Fruit fly (Drosophila melanogaster): ENCODE measurements around the gene Bre1.

The Bre1 gene

dm6 chr3L:5840847-5841246 lies 46.9 kb upstream of the Bre1 start (continued):
- TF ChIP-seq CG14710 (tag; optimal IDR thresholded peaks at IDR 0.05) (peak; percentile 17), CG2116 (GFP tag; optimal IDR thresholded peaks at IDR 0.05) (no peak), sens (GFP tag) (peak; percentile 38), Xrp1 (GFP tag; IDR thresholded peaks at IDR 0.05) (peak; percentile 37; the same call in 1 of the 2 replicates)

dm6 chr3L:5838880-5839279 lies 44.9 kb upstream of the Bre1 start:
- TF ChIP-seq Gug (GFP tag; IDR thresholded peaks at IDR 0.05) = peak; percentile 11; the same call in 1 of the 4 replicates
- peak; percentile 39 for TF ChIP-seq Med (GFP tag)
- TF ChIP-seq Hmx (GFP tag; optimal IDR thresholded peaks at IDR 0.05) = no peak
- peak; percentile 15; the same call in 1 of the 2 replicates for TF ChIP-seq CG32532 (GFP tag; IDR thresholded peaks at IDR 0.05)
- peak; percentile 78 for TF ChIP-seq sr (GFP tag; IDR thresholded peaks at IDR 0.05)
- TF ChIP-seq Rfx (GFP tag; IDR thresholded peaks at IDR 0.05) = peak; percentile 17; the same call in 1 of the 2 replicates
- 0 out of 2 replicates have a peak, but pooled peaks have one; percentile 29 for TF ChIP-seq CG32772 (GFP tag; IDR thresholded peaks at IDR 0.05)
- no peak for TF ChIP-seq CG17186 (GFP tag; optimal IDR thresholded peaks at IDR 0.05)
- no peak for TF ChIP-seq sima (GFP tag; optimal IDR thresholded peaks at IDR 0.05)
- TF ChIP-seq CG11696 (GFP tag; IDR thresholded peaks at IDR 0.05) = peak; percentile 60; the same call in 1 of the 2 replicates
- TF ChIP-seq chm (GFP tag; IDR thresholded peaks at IDR 0.05) = peak; percentile 40; the same call in 1 of the 2 replicates
- no peak for TF ChIP-seq CG30431 (GFP tag; optimal IDR thresholded peaks at IDR 0.05)
- TF ChIP-seq so (GFP tag; IDR thresholded peaks at IDR 0.05) = peak; percentile 48; the same call in 1 of the 3 replicates
- no peak for TF ChIP-seq pan (optimal IDR thresholded peaks at IDR 0.05)
- peak in 1 of 2 experiments; percentile 30 for TF ChIP-seq pan (GFP tag; optimal IDR thresholded peaks at IDR 0.05 in 1 of 2, IDR thresholded peaks at IDR 0.05 in 1 of 2)
- no peak for TF ChIP-seq CG12391 (tag; optimal IDR thresholded peaks at IDR 0.05)
- no peak for TF ChIP-seq CG4424 (GFP tag; optimal IDR thresholded peaks at IDR 0.05)
- peak; percentile 16; the same call in 1 of the 2 replicates for TF ChIP-seq vvl (GFP tag; IDR thresholded peaks at IDR 0.05)
- TF ChIP-seq sqz (GFP tag; optimal IDR thresholded peaks at IDR 0.05) = peak; percentile 2
- TF ChIP-seq zfh1 (GFP tag; IDR thresholded peaks at IDR 0.05) = 0 out of 3 replicates have a peak, but pooled peaks have one; percentile 37
- 0 out of 2 replicates have a peak, but pooled peaks have one; percentile 26 for TF ChIP-seq slbo (GFP tag; IDR thresholded peaks at IDR 0.05)

DNA sequence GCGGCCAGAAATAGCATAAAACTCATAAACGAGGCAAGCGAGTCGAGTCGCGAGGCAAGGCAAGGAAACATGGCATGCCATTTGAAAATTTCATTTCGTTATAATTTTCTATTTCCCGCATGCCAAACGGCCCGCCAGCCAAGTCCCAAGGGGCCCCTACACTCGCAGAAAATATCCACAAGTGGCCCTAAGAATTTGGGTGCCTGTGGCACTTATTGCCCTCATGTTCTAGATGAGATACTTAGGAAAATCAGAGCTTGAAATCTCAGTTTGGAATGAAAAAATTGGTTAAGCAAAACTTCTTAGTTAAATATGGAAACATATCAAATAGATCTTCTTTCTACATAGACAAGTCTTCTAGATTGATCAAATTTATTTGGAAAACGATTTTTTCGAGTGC lies 44.3 kb upstream of the Bre1 start:
- TF ChIP-seq seq (GFP tag; IDR thresholded peaks at IDR 0.05) = no peak
- no peak for TF ChIP-seq Opbp (GFP tag; IDR thresholded peaks at IDR 0.05; ENCODE audit: partially characterized antibody)
- no peak for TF ChIP-seq CG13123 (GFP tag; optimal IDR thresholded peaks at IDR 0.05)
- TF ChIP-seq lmd (GFP tag; IDR thresholded peaks at IDR 0.05) = peak; percentile 45
- no peak for TF ChIP-seq Hmr (GFP tag; optimal IDR thresholded peaks at IDR 0.05)
- no peak for TF ChIP-seq CG10274 (GFP tag; optimal IDR thresholded peaks at IDR 0.05)
- TF ChIP-seq Lhr (GFP tag; optimal IDR thresholded peaks at IDR 0.05) = no peak
- no peak for TF ChIP-seq CG14860 (GFP tag; IDR thresholded peaks at IDR 0.05; ENCODE audit: partially characterized antibody)
- TF ChIP-seq CG9932 (GFP tag; IDR thresholded peaks at IDR 0.05) = peak; percentile 30; the same call in 1 of the 2 replicates
- TF ChIP-seq zen (tag; optimal IDR thresholded peaks at IDR 0.05) = no peak
- TF ChIP-seq sc (optimal IDR thresholded peaks at IDR 0.05) = no peak
- no peak for TF ChIP-seq sc (GFP tag; optimal IDR thresholded peaks at IDR 0.05)
- TF ChIP-seq CG11560 (tag; IDR thresholded peaks at IDR 0.05) = no peak
- TF ChIP-seq knrl (GFP tag; IDR thresholded peaks at IDR 0.05; ENCODE audit: partially characterized antibody) = no peak
- no peak for TF ChIP-seq insv (GFP tag; optimal IDR thresholded peaks at IDR 0.05)
- TF ChIP-seq gfzf (GFP tag; optimal IDR thresholded peaks at IDR 0.05) = no peak
- no peak for TF ChIP-seq inv (GFP tag; IDR thresholded peaks at IDR 0.05; ENCODE audit: partially characterized antibody)
- TF ChIP-seq CG12219 (GFP tag; optimal IDR thresholded peaks at IDR 0.05) = no peak
- no peak for TF ChIP-seq yki (optimal IDR thresholded peaks at IDR 0.05)
- TF ChIP-seq z (GFP tag; IDR thresholded peaks at IDR 0.05) = no peak
- no peak for TF ChIP-seq luna (GFP tag; optimal IDR thresholded peaks at IDR 0.05)
- TF ChIP-seq CG4707 (GFP tag; optimal IDR thresholded peaks at IDR 0.05) = no peak
- TF ChIP-seq sna (GFP tag; IDR thresholded peaks at IDR 0.05; ENCODE audit: partially characterized antibody) = no peak
- peak; percentile 44; the same call in 1 of the 2 replicates for TF ChIP-seq CG32532 (GFP tag; IDR thresholded peaks at IDR 0.05)
- no peak for TF ChIP-seq Awh (GFP tag; IDR thresholded peaks at IDR 0.05)
- 0 out of 3 replicates have a peak, but pooled peaks have one; percentile 24 for TF ChIP-seq CG7357 (GFP tag; IDR thresholded peaks at IDR 0.05)

Measured in whole organism, embryonic.